Fruit fly (Drosophila melanogaster) whole organism, embryonic: ENCODE measurements around the gene CG10651.

Experiments
- Adf1 ChIP-seq: fragments of 200-800 bp; sonication (Bioruptor generic); IDR thresholded peaks from 2 replicates; pipeline ENCODE4 v1.3.6; 2022; ENCODE audit warnings: missing biosample characterization, missing genetic modification characterization
- Atf6 ChIP-seq: fragments of 200-800 bp; sonication (Bioruptor generic); IDR thresholded peaks from 2 replicates; pipeline ENCODE4 v1.3.6; 2022; ENCODE audit warnings: missing biosample characterization, missing genetic modification characterization
- Blimp-1 ChIP-seq: fragments of 200-800 bp; sonication (Bioruptor generic); optimal IDR thresholded peaks from 3 replicates; lab custom pipeline; 2018; ENCODE audit warnings: missing biosample characterization, missing genetic modification characterization, mild to moderate bottlenecking, moderate library complexity, missing genetic modification reagents
- CG10654 ChIP-seq: fragments of 200-800 bp; sonication (Bioruptor generic); optimal IDR thresholded peaks from 2 replicates; lab custom pipeline; 2016; ENCODE audit warnings: missing biosample characterization, missing genetic modification characterization
- CG12219 ChIP-seq: fragments of 200-800 bp; sonication (Bioruptor generic); optimal IDR thresholded peaks from 3 replicates; lab custom pipeline; 2018; ENCODE audit warnings: missing biosample characterization, mild to moderate bottlenecking, missing genetic modification characterization
- CG16863 ChIP-seq: fragments of 200-800 bp; sonication (Bioruptor generic); optimal IDR thresholded peaks from 3 replicates; lab custom pipeline; 2016; ENCODE audit warnings: missing biosample characterization, missing genetic modification characterization
- CG18764 ChIP-seq: fragments of 200-800 bp; sonication (Bioruptor generic); optimal IDR thresholded peaks from 3 replicates; lab custom pipeline; 2016; ENCODE audit warnings: missing biosample characterization, missing genetic modification characterization
- CG2202 ChIP-seq: fragments of 200-800 bp; sonication (Bioruptor generic); optimal IDR thresholded peaks from 2 replicates; lab custom pipeline; 2018; ENCODE audit warnings: missing biosample characterization, mild to moderate bottlenecking, missing genetic modification characterization
- CG32767 ChIP-seq: fragments of 200-800 bp; sonication (Bioruptor generic); IDR thresholded peaks from 2 replicates; pipeline ENCODE4 v1.3.6; 2022; ENCODE audit warnings: missing biosample characterization, missing genetic modification characterization
- CG3407 ChIP-seq: fragments of 200-800 bp; sonication (Bioruptor generic); optimal IDR thresholded peaks from 2 replicates; lab custom pipeline; 2018; ENCODE audit warnings: missing biosample characterization, mild to moderate bottlenecking, missing genetic modification characterization
- CG3847 ChIP-seq: fragments of 200-800 bp; sonication (Bioruptor generic); IDR thresholded peaks from 2 replicates; pipeline ENCODE4 v1.3.6; 2022; ENCODE audit warnings: missing biosample characterization, missing genetic modification characterization
- CG4282 ChIP-seq: fragments of 200-800 bp; sonication (Bioruptor generic); optimal IDR thresholded peaks from 2 replicates; lab custom pipeline; 2016; ENCODE audit warnings: missing biosample characterization, missing genetic modification characterization
- CG4328 ChIP-seq: fragments of 200-800 bp; sonication (Bioruptor generic); optimal IDR thresholded peaks from 3 replicates; lab custom pipeline; 2017; ENCODE audit warnings: missing biosample characterization, missing genetic modification reagents, missing genetic modification characterization
- CG43689 ChIP-seq: fragments of 200-800 bp; sonication (Bioruptor generic); IDR thresholded peaks from 2 replicates; pipeline ENCODE4 v1.3.6; 2022; ENCODE audit warnings: missing biosample characterization, missing genetic modification characterization
- CG6254 ChIP-seq: fragments of 200-800 bp; sonication (Bioruptor generic); optimal IDR thresholded peaks from 3 replicates; lab custom pipeline; 2017; ENCODE audit warnings: mild to moderate bottlenecking, missing biosample characterization, missing genetic modification reagents, missing genetic modification characterization
- CG6272 ChIP-seq: fragments of 200-800 bp; sonication (Bioruptor generic); IDR thresholded peaks from 2 replicates; pipeline ENCODE4 v1.3.6; 2022; ENCODE audit warnings: missing biosample characterization, missing genetic modification characterization
- CG6689 ChIP-seq: fragments of 200-800 bp; sonication (Bioruptor generic); IDR thresholded peaks from 2 replicates; pipeline ENCODE4 v1.3.6; 2022; ENCODE audit warnings: missing biosample characterization, missing genetic modification characterization
- CG7839 ChIP-seq: fragments of 200-800 bp; sonication (Bioruptor generic); optimal IDR thresholded peaks from 3 replicates; lab custom pipeline; 2018; ENCODE audit warnings: missing biosample characterization, mild to moderate bottlenecking, missing genetic modification characterization, moderate library complexity
- CrebB ChIP-seq: fragments of 200-800 bp; sonication (Bioruptor generic); optimal IDR thresholded peaks from 3 replicates; lab custom pipeline; 2018; ENCODE audit warnings: missing biosample characterization, mild to moderate bottlenecking, missing genetic modification characterization
- Dll ChIP-seq: fragments of 200-800 bp; sonication (Bioruptor generic); IDR thresholded peaks from 4 replicates; pipeline ENCODE4 v1.3.6; 2022; ENCODE audit warnings: missing biosample characterization, missing genetic modification characterization; ENCODE audit not compliant: partially characterized antibody
- Doc2 ChIP-seq: fragments of 200-800 bp; sonication (Bioruptor generic); IDR thresholded peaks from 2 replicates; pipeline ENCODE4 v1.3.6; 2022; ENCODE audit warnings: missing biosample characterization, missing genetic modification characterization
- HHEX ChIP-seq: fragments of 200-800 bp; sonication (Bioruptor generic); optimal IDR thresholded peaks from 3 replicates; lab custom pipeline; 2017; ENCODE audit warnings: missing biosample characterization, mild to moderate bottlenecking, missing genetic modification characterization, missing genetic modification reagents
- Hr78 ChIP-seq, 2 experiments: fragments of 200-800 bp in 1 of 2; fragments of >200 bp in 1 of 2; sonication (Bioruptor generic) in 1 of 2; optimal IDR thresholded peaks; 2 replicates each; lab custom pipeline; 2017 to 2019; ENCODE audit warnings: missing biosample characterization in 2 of 2, missing genetic modification characterization in 2 of 2, mild to moderate bottlenecking in 1 of 2, moderate library complexity in 1 of 2
- Kr ChIP-seq: fragments of 200-800 bp; sonication (Bioruptor generic); optimal IDR thresholded peaks from 2 replicates; lab custom pipeline; 2017; ENCODE audit warnings: missing biosample characterization, mild to moderate bottlenecking, missing genetic modification characterization
- NK7.1 ChIP-seq: fragments of 200-800 bp; sonication (Bioruptor generic); optimal IDR thresholded peaks from 3 replicates; lab custom pipeline; 2016; ENCODE audit warnings: missing biosample characterization, missing genetic modification characterization
- Neu2 ChIP-seq: fragments of 200-800 bp; sonication (Bioruptor generic); optimal IDR thresholded peaks from 3 replicates; lab custom pipeline; 2016; ENCODE audit warnings: missing biosample characterization, missing genetic modification characterization, borderline replicate concordance
- Opbp ChIP-seq: fragments of 200-800 bp; sonication (Bioruptor generic); IDR thresholded peaks from 3 replicates; pipeline ENCODE4 v1.3.6; 2022; ENCODE audit warnings: missing biosample characterization, missing genetic modification characterization; ENCODE audit not compliant: partially characterized antibody
- Sry-δ ChIP-seq: fragments of 200-800 bp; sonication (Bioruptor generic); optimal IDR thresholded peaks from 2 replicates; lab custom pipeline; 2016; ENCODE audit warnings: missing biosample characterization, missing genetic modification characterization
- Ssrp ChIP-seq: fragments of 200-800 bp; sonication (Bioruptor generic); optimal IDR thresholded peaks from 2 replicates; lab custom pipeline; 2018; ENCODE audit warnings: missing biosample characterization, mild to moderate bottlenecking, missing genetic modification characterization, moderate library complexity
- Tbp ChIP-seq: fragments of >200 bp; optimal IDR thresholded peaks from 2 replicates; lab custom pipeline; 2018; ENCODE audit warnings: missing biosample characterization, missing genetic modification characterization
- bowl ChIP-seq: fragments of 200-800 bp; sonication (Bioruptor generic); IDR thresholded peaks from 2 replicates; pipeline ENCODE4 v1.3.6; 2022; ENCODE audit warnings: missing biosample characterization, missing genetic modification characterization
- caup ChIP-seq: fragments of 200-800 bp; sonication (Bioruptor generic); optimal IDR thresholded peaks from 3 replicates; lab custom pipeline; 2017; ENCODE audit warnings: missing biosample characterization, mild to moderate bottlenecking, missing genetic modification characterization, moderate library complexity; ENCODE audit not compliant: severe bottlenecking
- ems ChIP-seq: fragments of 200-800 bp; sonication (Bioruptor generic); optimal IDR thresholded peaks from 3 replicates; lab custom pipeline; 2016; ENCODE audit warnings: missing biosample characterization, missing genetic modification characterization
- fd102C ChIP-seq: fragments of 200-800 bp; sonication (Bioruptor generic); optimal IDR thresholded peaks from 2 replicates; lab custom pipeline; 2018; ENCODE audit warnings: missing biosample characterization, mild to moderate bottlenecking, missing genetic modification characterization, moderate library complexity
- gce ChIP-seq: fragments of 200-800 bp; sonication (Bioruptor generic); IDR thresholded peaks from 3 replicates; pipeline ENCODE4 v1.3.6; 2022; ENCODE audit warnings: missing biosample characterization, missing genetic modification characterization
- h ChIP-seq: fragments of >200 bp; optimal IDR thresholded peaks from 2 replicates; lab custom pipeline; 2017
- ham ChIP-seq: fragments of 200-800 bp; sonication (Bioruptor generic); IDR thresholded peaks from 2 replicates; pipeline ENCODE4 v1.3.6; 2022; ENCODE audit warnings: missing biosample characterization, missing genetic modification characterization
- hbn ChIP-seq: fragments of 200-800 bp; sonication (Bioruptor generic); IDR thresholded peaks from 2 replicates; pipeline ENCODE4 v1.3.6; 2022; ENCODE audit warnings: missing biosample characterization, missing genetic modification characterization; ENCODE audit not compliant: partially characterized antibody
- jigr1 ChIP-seq: fragments of 200-800 bp; sonication (Bioruptor generic); IDR thresholded peaks from 3 replicates; pipeline ENCODE4 v1.3.6; 2022; ENCODE audit warnings: missing biosample characterization, missing genetic modification characterization
- kni ChIP-seq: fragments of 200-800 bp; sonication (Bioruptor generic); optimal IDR thresholded peaks from 3 replicates; lab custom pipeline; 2017; ENCODE audit warnings: mild to moderate bottlenecking, missing biosample characterization, missing genetic modification reagents, missing genetic modification characterization
- knrl ChIP-seq: fragments of 200-800 bp; sonication (Bioruptor generic); IDR thresholded peaks from 3 replicates; pipeline ENCODE4 v1.3.6; 2022; ENCODE audit warnings: missing biosample characterization, missing genetic modification characterization; ENCODE audit not compliant: partially characterized antibody
- lov ChIP-seq, 2 experiments: fragments of 200-800 bp in 1 of 2; fragments of >200 bp in 1 of 2; sonication (Bioruptor generic) in 1 of 2; IDR thresholded peaks in 1 of 2; optimal IDR thresholded peaks in 1 of 2; 2 replicates in 1 of 2; 3 replicates in 1 of 2; pipeline versions ENCODE4 v1.3.6 to Lab custom; 2017 to 2022; ENCODE audit warnings: missing biosample characterization in 1 of 2, missing genetic modification characterization in 1 of 2
- maf-S ChIP-seq: fragments of 200-800 bp; sonication (Bioruptor generic); optimal IDR thresholded peaks from 2 replicates; lab custom pipeline; 2016; ENCODE audit warnings: missing biosample characterization, missing genetic modification characterization
- pita ChIP-seq: fragments of 200-800 bp; sonication (Bioruptor generic); optimal IDR thresholded peaks from 2 replicates; lab custom pipeline; 2017; ENCODE audit warnings: missing biosample characterization, mild to moderate bottlenecking, missing genetic modification characterization
- scrt ChIP-seq: fragments of 200-800 bp; sonication (Bioruptor generic); optimal IDR thresholded peaks from 2 replicates; lab custom pipeline; 2018; ENCODE audit warnings: missing biosample characterization, mild to moderate bottlenecking, missing genetic modification characterization, moderate library complexity
- sisA ChIP-seq: fragments of 200-800 bp; sonication (Bioruptor generic); IDR thresholded peaks from 2 replicates; pipeline ENCODE4 v1.3.6; 2022; ENCODE audit warnings: missing biosample characterization, missing genetic modification characterization
- slp2 ChIP-seq: fragments of 200-800 bp; sonication (Bioruptor generic); optimal IDR thresholded peaks from 2 replicates; lab custom pipeline; 2016; ENCODE audit warnings: missing biosample characterization, missing genetic modification characterization
- ttk ChIP-seq: fragments of 200-800 bp; sonication (Bioruptor generic); IDR thresholded peaks from 2 replicates; pipeline ENCODE4 v2.1.2; 2022; ENCODE audit warnings: missing biosample characterization, missing genetic modification characterization
- usp ChIP-seq: fragments of >200 bp; optimal IDR thresholded peaks from 2 replicates; lab custom pipeline; 2017; ENCODE audit warnings: missing biosample characterization, missing genetic modification characterization
- wor ChIP-seq: fragments of 200-800 bp; sonication (Bioruptor generic); IDR thresholded peaks from 2 replicates; pipeline ENCODE4 v1.3.6; 2022; ENCODE audit warnings: missing biosample characterization, missing genetic modification characterization
- zf30C ChIP-seq: fragments of 200-800 bp; sonication (Bioruptor generic); optimal IDR thresholded peaks from 3 replicates; lab custom pipeline; 2018; ENCODE audit warnings: missing biosample characterization, mild to moderate bottlenecking, missing genetic modification characterization

The CG10651 gene

dm6 chr2L:20093794-20094193 is 40.9 kb downstream of the CG10651 start, which contains the start of the genes Taf13 and nesd (continued):
- TF ChIP-seq Tbp, result no peak
- TF ChIP-seq bowl (GFP tag; lab: Robert Waterston, UW), result no peak
- TF ChIP-seq CG3847 (GFP tag; lab: Robert Waterston, UW), result peak; percentile 45; the same call in 1 of the 2 replicates
- no peak for TF ChIP-seq lov (optimal IDR thresholded peaks at IDR 0.05; lab: Kevin White, UChicago)
- no peak for TF ChIP-seq lov (GFP tag; IDR thresholded peaks at IDR 0.05; lab: Robert Waterston, UW)
- TF ChIP-seq HHEX (GFP tag; lab: Kevin White, UChicago), result no peak
- TF ChIP-seq CG18764 (GFP tag; lab: Kevin White, UChicago), result peak; percentile 26
- no peak for TF ChIP-seq ham (GFP tag; lab: Robert Waterston, UW)
- no peak for TF ChIP-seq maf-S (GFP tag; lab: Kevin White, UChicago)
- no peak for TF ChIP-seq CG4282 (GFP tag; lab: Kevin White, UChicago)
- no peak for TF ChIP-seq sisA
- TF ChIP-seq kni (GFP tag; lab: Kevin White, UChicago), result no peak
- TF ChIP-seq hbn (GFP tag; lab: Robert Waterston, UW), result peak; percentile 67; the same call in 1 of the 2 replicates
- TF ChIP-seq Blimp-1, result no peak
- TF ChIP-seq gce (GFP tag; lab: Robert Waterston, UW), result no peak
- TF ChIP-seq ems (GFP tag; lab: Kevin White, UChicago), result peak; percentile 10
- TF ChIP-seq Neu2 (GFP tag; lab: Kevin White, UChicago), result no peak
- TF ChIP-seq Kr (GFP tag; lab: Kevin White, UChicago), result no peak
- TF ChIP-seq CrebB (tag; lab: Kevin White, UChicago), result no peak
- no peak for TF ChIP-seq scrt (GFP tag; lab: Kevin White, UChicago)
- TF ChIP-seq slp2, result no peak
- peak; percentile 16; the same call in 1 of the 2 replicates for TF ChIP-seq CG32767 (GFP tag; lab: Robert Waterston, UW)
- TF ChIP-seq CG43689 (GFP tag; lab: Robert Waterston, UW), result no peak
- no peak for TF ChIP-seq jigr1 (GFP tag; lab: Robert Waterston, UW)
- TF ChIP-seq Opbp (GFP tag; lab: Robert Waterston, UW), result no peak; the same call in 2 of the 3 replicates
- TF ChIP-seq ttk, result no peak
- TF ChIP-seq CG16863 (GFP tag; lab: Kevin White, UChicago), result peak; percentile 64
- TF ChIP-seq fd102C (GFP tag; lab: Kevin White, UChicago), result no peak
- peak; percentile 75 for TF ChIP-seq knrl (GFP tag; lab: Robert Waterston, UW)
- TF ChIP-seq CG3407, result no peak
- TF ChIP-seq pita (GFP tag; lab: Kevin White, UChicago), result no peak
- TF ChIP-seq h (lab: Kevin White, UChicago), result no peak
- TF ChIP-seq CG10654 (GFP tag; lab: Kevin White, UChicago), result no peak
- TF ChIP-seq Ssrp (tag; lab: Kevin White, UChicago), result peak; percentile 10
- TF ChIP-seq Adf1, result no peak; the same call in 1 of the 2 replicates
- TF ChIP-seq caup, result no peak
- peak; percentile 56 for TF ChIP-seq CG6689 (GFP tag; lab: Robert Waterston, UW)
- TF ChIP-seq Atf6 (GFP tag; lab: Robert Waterston, UW), result no peak
- TF ChIP-seq Hr78 (GFP tag; optimal IDR thresholded peaks at IDR 0.05; lab: Kevin White, UChicago), result no peak
- TF ChIP-seq wor (GFP tag; lab: Robert Waterston, UW), result no peak
- TF ChIP-seq CG2202 (tag; lab: Kevin White, UChicago), result no peak
- TF ChIP-seq CG6254 (GFP tag; lab: Kevin White, UChicago), result no peak
- no peak for TF ChIP-seq Doc2
- TF ChIP-seq CG4328 (GFP tag; lab: Kevin White, UChicago), result no peak
- no peak for TF ChIP-seq usp
- no peak for TF ChIP-seq NK7.1 (GFP tag; lab: Kevin White, UChicago)
- peak; percentile 69 for TF ChIP-seq Sry-δ
- TF ChIP-seq CG6272 (GFP tag; lab: Robert Waterston, UW), result no peak
- TF ChIP-seq CG12219 (GFP tag; lab: Kevin White, UChicago), result no peak
- TF ChIP-seq zf30C (GFP tag; lab: Kevin White, UChicago), result no peak
- TF ChIP-seq CG7839 (tag; lab: Kevin White, UChicago), result peak; percentile 45
- TF ChIP-seq Dll (GFP tag; lab: Robert Waterston, UW), result peak; percentile 84
